Worm (Caenorhabditis elegans) whole organism, L1 larva: ENCODE measurements around the gene R09A8.5.

Experiments
- alr-1 ChIP-seq: fragments of 200-800 bp; sonication (Bioruptor generic); optimal IDR thresholded peaks from 2 replicates; lab custom pipeline; 2018; ENCODE audit warnings: borderline replicate concordance, mild to moderate bottlenecking, missing genetic modification characterization, missing compliant biosample characterization
- ceh-63 ChIP-seq: fragments of 200-800 bp; sonication (Bioruptor generic); optimal IDR thresholded peaks from 2 replicates; lab custom pipeline; 2018; ENCODE audit warnings: mild to moderate bottlenecking, missing genetic modification characterization, missing compliant biosample characterization
- ceh-82 ChIP-seq, 3 experiments: fragments of 150-350 bp in 1 of 3; sonication (generic microtip) in 2 of 3; optimal IDR thresholded peaks; 2 replicates each; lab custom pipeline; 2014 to 2017; ENCODE audit warnings: missing biosample characterization in 3 of 3, missing genetic modification characterization in 3 of 3
- egl-27 ChIP-seq, 2 experiments: fragments of 150-350 bp in 1 of 2; sonication (generic microtip); optimal IDR thresholded peaks; 3 replicates each; lab custom pipeline; 2017 to 2018; ENCODE audit warnings: missing biosample characterization in 2 of 2, missing genetic modification characterization in 2 of 2, missing genetic modification reagents in 2 of 2
- hlh-17 ChIP-seq: fragments of 200-800 bp; sonication (Bioruptor generic); optimal IDR thresholded peaks from 2 replicates; lab custom pipeline; 2018; ENCODE audit warnings: missing genetic modification characterization, mild to moderate bottlenecking, missing compliant biosample characterization, moderate library complexity, borderline replicate concordance
- hpl-2 ChIP-seq: fragments of 150-350 bp; optimal IDR thresholded peaks from 2 replicates; lab custom pipeline; 2014; ENCODE audit warnings: missing biosample characterization, missing genetic modification reagents, missing genetic modification characterization
- jun-1 ChIP-seq: fragments of 150-350 bp; optimal IDR thresholded peaks from 2 replicates; lab custom pipeline; 2014; ENCODE audit warnings: missing biosample characterization, missing genetic modification reagents, missing genetic modification characterization
- lin-39 ChIP-seq: fragments of 150-350 bp; optimal IDR thresholded peaks from 2 replicates; lab custom pipeline; 2014; ENCODE audit warnings: missing biosample characterization, missing genetic modification reagents, missing genetic modification characterization
- mdl-1 ChIP-seq, 2 experiments: fragments of 150-350 bp; optimal IDR thresholded peaks; 2 replicates each; lab custom pipeline; 2014 to 2017; ENCODE audit warnings: missing biosample characterization in 2 of 2, missing genetic modification characterization in 2 of 2, inconsistent platforms in 1 of 2
- nhr-237 ChIP-seq: fragments of 150-350 bp; optimal IDR thresholded peaks from 2 replicates; lab custom pipeline; 2014; ENCODE audit warnings: missing biosample characterization, missing genetic modification characterization
- nhr-28 ChIP-seq: fragments of 150-350 bp; optimal IDR thresholded peaks from 2 replicates; lab custom pipeline; 2014; ENCODE audit warnings: missing biosample characterization, missing genetic modification characterization
- nhr-84 ChIP-seq: sonication (generic microtip); optimal IDR thresholded peaks from 2 replicates; lab custom pipeline; 2017; ENCODE audit warnings: missing biosample characterization, missing genetic modification characterization
- skn-1 ChIP-seq: fragments of 150-350 bp; optimal IDR thresholded peaks from 2 replicates; lab custom pipeline; 2014; ENCODE audit warnings: missing biosample characterization, missing genetic modification characterization

- no peak for TF ChIP-seq nhr-28 (tag; lab: Kevin White, UChicago)
- no peak for TF ChIP-seq jun-1
- TF ChIP-seq alr-1 (tag; lab: Kevin White, UChicago), result no peak
- no peak for TF ChIP-seq mdl-1 (tag; optimal IDR thresholded peaks at IDR 0.05; lab: Kevin White, UChicago)
- TF ChIP-seq skn-1, result no peak
- TF ChIP-seq ceh-82 (tag; optimal IDR thresholded peaks at IDR 0.05; lab: Kevin White, UChicago), result no peak
- no peak for TF ChIP-seq nhr-237 (tag; lab: Kevin White, UChicago)
- TF ChIP-seq lin-39 (tag; lab: Kevin White, UChicago), result no peak
- TF ChIP-seq hpl-2 (GFP tag; lab: Kevin White, UChicago), result no peak
- TF ChIP-seq egl-27 (tag; optimal IDR thresholded peaks at IDR 0.05; lab: Kevin White, UChicago), result no peak
- TF ChIP-seq nhr-84 (tag; lab: Kevin White, UChicago), result no peak
- TF ChIP-seq hlh-17 (GFP tag; lab: Kevin White, UChicago), result no peak
- no peak for TF ChIP-seq ceh-63
Measured at ce11 chrX:12671638-12672290, 31.4 kb upstream of the R09A8.5 start.
